Fruit fly (Drosophila melanogaster) whole organism, wandering third instar larva: ENCODE data around the gene TrxT.

ENCODE experiments used
- Abd-B ChIP-seq: fragments of >200 bp; optimal IDR thresholded peaks from 2 replicates; lab custom pipeline; 2017; ENCODE audit warnings: missing biosample characterization, missing genetic modification characterization
- CG32264 ChIP-seq: fragments of 200-800 bp; sonication (Bioruptor generic); optimal IDR thresholded peaks from 2 replicates; lab custom pipeline; 2016; ENCODE audit warnings: missing biosample characterization, missing genetic modification characterization
- CG9705 ChIP-seq: fragments of 200-800 bp; sonication (Bioruptor generic); optimal IDR thresholded peaks from 2 replicates; lab custom pipeline; 2018; ENCODE audit warnings: missing biosample characterization, mild to moderate bottlenecking, missing genetic modification characterization
- CrebA ChIP-seq: fragments of 200-800 bp; sonication (Bioruptor generic); optimal IDR thresholded peaks from 2 replicates; lab custom pipeline; 2016; ENCODE audit warnings: missing biosample characterization, mild to moderate bottlenecking, missing genetic modification characterization, borderline replicate concordance
- Dfd ChIP-seq: fragments of >200 bp; optimal IDR thresholded peaks from 2 replicates; lab custom pipeline; 2017; ENCODE audit warnings: missing biosample characterization, missing genetic modification characterization
- Dif ChIP-seq: fragments of 200-275, 200-300 bp; sonication (Bioruptor generic); optimal IDR thresholded peaks from 2 replicates; lab custom pipeline; 2018; ENCODE audit warnings: missing biosample characterization, missing genetic modification characterization; ENCODE audit not compliant: partially characterized antibody
- GATAd ChIP-seq: sonication (Bioruptor generic); optimal IDR thresholded peaks from 2 replicates; lab custom pipeline; 2016; ENCODE audit warnings: missing biosample characterization, missing genetic modification characterization
- HLH106 ChIP-seq: fragments of 200-800 bp; optimal IDR thresholded peaks from 3 replicates; lab custom pipeline; 2019; ENCODE audit warnings: missing biosample characterization, mild to moderate bottlenecking, missing genetic modification characterization, moderate library complexity
- Hnf4 ChIP-seq: fragments of 200-800 bp; sonication (Bioruptor generic); optimal IDR thresholded peaks from 2 replicates; lab custom pipeline; 2016; ENCODE audit warnings: missing biosample characterization, mild to moderate bottlenecking, missing genetic modification characterization
- Hr78 ChIP-seq: fragments of >200 bp; optimal IDR thresholded peaks from 2 replicates; lab custom pipeline; 2017; ENCODE audit warnings: missing biosample characterization, missing genetic modification characterization
- Hr83 ChIP-seq: fragments of 200-300 bp; sonication (Bioruptor generic); optimal IDR thresholded peaks from 2 replicates; lab custom pipeline; 2016; ENCODE audit warnings: missing biosample characterization, mild to moderate bottlenecking, missing genetic modification characterization, moderate library complexity; ENCODE audit not compliant: poor library complexity, severe bottlenecking
- Jra ChIP-seq: sonication (Bioruptor generic); optimal IDR thresholded peaks from 2 replicates; lab custom pipeline; 2016; ENCODE audit warnings: missing biosample characterization, missing genetic modification characterization
- Mio ChIP-seq: sonication (Bioruptor generic); optimal IDR thresholded peaks from 2 replicates; lab custom pipeline; 2016; ENCODE audit warnings: missing biosample characterization, missing genetic modification characterization
- Myc ChIP-seq: fragments of >200 bp; optimal IDR thresholded peaks from 2 replicates; lab custom pipeline; 2017
- N ChIP-seq: fragments of >200 bp; optimal IDR thresholded peaks from 2 replicates; lab custom pipeline; 2018; ENCODE audit warnings: missing biosample characterization, missing external identifiers, missing genetic modification characterization
- OdsH ChIP-seq: fragments of 200-800 bp; sonication (Bioruptor generic); optimal IDR thresholded peaks from 2 replicates; lab custom pipeline; 2016; ENCODE audit warnings: missing biosample characterization, mild to moderate bottlenecking, missing genetic modification characterization
- Rel ChIP-seq, 2 experiments: fragments of 200-800 bp; sonication (Bioruptor generic) in 1 of 2; optimal IDR thresholded peaks; 2 replicates in 1 of 2; 3 replicates in 1 of 2; lab custom pipeline; 2016 to 2019; ENCODE audit warnings: mild to moderate bottlenecking in 2 of 2, missing biosample characterization in 2 of 2, missing genetic modification characterization in 2 of 2, moderate library complexity in 1 of 2
- Sp1 ChIP-seq: fragments of 200-800 bp; sonication (Bioruptor generic); optimal IDR thresholded peaks from 3 replicates; lab custom pipeline; 2019; ENCODE audit warnings: missing biosample characterization, mild to moderate bottlenecking, missing genetic modification characterization, moderate library complexity
- Vsx2 ChIP-seq: fragments of 200-300, 225-300 bp; sonication (Bioruptor generic); optimal IDR thresholded peaks from 2 replicates; lab custom pipeline; 2018; ENCODE audit warnings: missing biosample characterization, missing genetic modification characterization; ENCODE audit not compliant: partially characterized antibody
- br ChIP-seq: fragments of 200-800 bp; sonication (Bioruptor generic); optimal IDR thresholded peaks from 2 replicates; lab custom pipeline; 2016; ENCODE audit warnings: missing biosample characterization, missing genetic modification characterization
- brk ChIP-seq: fragments of 200-800 bp; sonication (Bioruptor generic); optimal IDR thresholded peaks from 2 replicates; lab custom pipeline; 2016; ENCODE audit warnings: missing biosample characterization, mild to moderate bottlenecking, missing genetic modification characterization
- dl ChIP-seq, 2 experiments: fragments of 175-275, 200-275 bp in 1 of 2; fragments of 200-275 bp in 1 of 2; sonication (Bioruptor generic); optimal IDR thresholded peaks; lab custom pipeline; 2018; ENCODE audit warnings: mild to moderate bottlenecking in 2 of 2, missing biosample characterization in 2 of 2, missing genetic modification characterization in 2 of 2, moderate library complexity in 2 of 2; ENCODE audit not compliant: partially characterized antibody in 2 of 2, insufficient read depth in 1 of 2
- dmrt93B ChIP-seq: fragments of 200-800 bp; sonication (Bioruptor generic); optimal IDR thresholded peaks from 2 replicates; lab custom pipeline; 2018; ENCODE audit warnings: missing biosample characterization, mild to moderate bottlenecking, missing genetic modification characterization
- dsf ChIP-seq: sonication (Bioruptor generic); optimal IDR thresholded peaks from 2 replicates; lab custom pipeline; 2016; ENCODE audit warnings: missing biosample characterization, missing genetic modification characterization, borderline replicate concordance
- ey ChIP-seq: fragments of 200-800 bp; sonication (Bioruptor generic); optimal IDR thresholded peaks from 2 replicates; lab custom pipeline; 2016; ENCODE audit warnings: missing biosample characterization, missing genetic modification characterization
- foxo ChIP-seq, 2 experiments: fragments of 200-800 bp; sonication (Bioruptor generic); optimal IDR thresholded peaks; 2 replicates in 1 of 2; 3 replicates in 1 of 2; lab custom pipeline; 2016 to 2017; ENCODE audit warnings: missing biosample characterization in 2 of 2, missing genetic modification characterization in 2 of 2
- fru ChIP-seq: fragments of 200-800 bp; sonication (Bioruptor generic); optimal IDR thresholded peaks from 3 replicates; lab custom pipeline; 2016; ENCODE audit warnings: missing biosample characterization, mild to moderate bottlenecking, missing genetic modification characterization
- h ChIP-seq: fragments of 200-800 bp; sonication (Bioruptor generic); optimal IDR thresholded peaks from 3 replicates; lab custom pipeline; 2016; ENCODE audit warnings: missing biosample characterization, mild to moderate bottlenecking, missing genetic modification characterization
- jim ChIP-seq: fragments of 175-275, 200-325 bp; sonication (Bioruptor generic); optimal IDR thresholded peaks from 2 replicates; lab custom pipeline; 2016; ENCODE audit warnings: missing biosample characterization, mild to moderate bottlenecking, missing genetic modification characterization
- lola ChIP-seq: fragments of >200 bp; optimal IDR thresholded peaks from 2 replicates; lab custom pipeline; 2017; ENCODE audit warnings: missing biosample characterization, missing genetic modification characterization
- pan ChIP-seq: fragments of >200 bp; optimal IDR thresholded peaks from 2 replicates; lab custom pipeline; 2017
- psq ChIP-seq: fragments of 200-800 bp; sonication (Bioruptor generic); optimal IDR thresholded peaks from 3 replicates; lab custom pipeline; 2017; ENCODE audit warnings: missing biosample characterization, mild to moderate bottlenecking, missing genetic modification characterization, moderate library complexity
- rgr ChIP-seq: fragments of 200-800 bp; sonication (Bioruptor generic); optimal IDR thresholded peaks from 3 replicates; lab custom pipeline; 2016; ENCODE audit warnings: missing biosample characterization, mild to moderate bottlenecking, missing genetic modification characterization
- sage ChIP-seq: fragments of 200-800 bp; sonication (Bioruptor generic); optimal IDR thresholded peaks from 2 replicates; lab custom pipeline; 2016; ENCODE audit warnings: missing biosample characterization, mild to moderate bottlenecking, missing genetic modification characterization
- sv ChIP-seq: fragments of 200-800 bp; sonication (Bioruptor generic); optimal IDR thresholded peaks from 3 replicates; lab custom pipeline; 2016; ENCODE audit warnings: missing biosample characterization, missing genetic modification characterization
- tai ChIP-seq: sonication (Bioruptor generic); optimal IDR thresholded peaks from 2 replicates; lab custom pipeline; 2016; ENCODE audit warnings: missing biosample characterization, missing genetic modification characterization
- usp ChIP-seq: fragments of >200 bp; optimal IDR thresholded peaks from 2 replicates; lab custom pipeline; 2017; ENCODE audit warnings: missing biosample characterization, missing genetic modification characterization
- woc ChIP-seq: sonication (Bioruptor generic); optimal IDR thresholded peaks from 2 replicates; lab custom pipeline; 2016; ENCODE audit warnings: missing biosample characterization, mild to moderate bottlenecking, missing genetic modification characterization

TrxT gene

dm6 chrX:5312958-5313357 is 1.3 kb upstream of the TrxT start, which contains the start of gene CG4198:
Gene CG4198 (plus strand): TSS chrX:5313258.
- TF ChIP-seq sage (GFP tag; lab: Kevin White, UChicago): no peak
- TF ChIP-seq fru: no peak
- TF ChIP-seq Sp1 (GFP tag; lab: Kevin White, UChicago): no peak
- TF ChIP-seq Abd-B: no peak
- no peak for TF ChIP-seq woc (GFP tag; lab: Kevin White, UChicago)
- TF ChIP-seq CG32264 (GFP tag; lab: Kevin White, UChicago): no peak
- TF ChIP-seq Hr83: no peak
- TF ChIP-seq tai: no peak
- no peak for TF ChIP-seq Mio (GFP tag; lab: Kevin White, UChicago)
- TF ChIP-seq psq: no peak
- TF ChIP-seq, all 38 proteins: peak for 0

dm6 chrX:5308963-5309362 is 2.7 kb downstream of the TrxT start, which contains the start of the genes Cdk7 and snf:
Gene Cdk7 (minus strand): TSS chrX:5308983.
Gene snf (plus strand): TSS chrX:5309242.
- TF ChIP-seq Abd-B (no peak), psq (peak; percentile 32), Myc (lab: Kevin White, UChicago) (peak; percentile 56), h (GFP tag; lab: Kevin White, UChicago) (no peak), brk (GFP tag; lab: Kevin White, UChicago) (no peak), fru (peak; percentile 49), Vsx2 (GFP tag; lab: Kevin White, UChicago) (peak; percentile 30), dsf (GFP tag; lab: Kevin White, UChicago) (no peak), tai (no peak), N (GFP tag; lab: Kevin White, UChicago) (no peak), jim (GFP tag; lab: Kevin White, UChicago) (no peak), CG9705 (no peak), Hnf4 (GFP tag; lab: Kevin White, UChicago) (no peak), CrebA (GFP tag; lab: Kevin White, UChicago) (no peak), sage (GFP tag; lab: Kevin White, UChicago) (no peak), pan (lab: Kevin White, UChicago) (no peak), foxo (GFP tag; optimal IDR thresholded peaks at IDR 0.05; lab: Kevin White, UChicago) (peak in 1 of 2 experiments; percentile 63), Sp1 (GFP tag; lab: Kevin White, UChicago) (peak; percentile 24), Dif (no peak), Rel (GFP tag; optimal IDR thresholded peaks at IDR 0.05; lab: Kevin White, UChicago) (no peak), Rel (tag; optimal IDR thresholded peaks at IDR 0.05; lab: Kevin White, UChicago) (no peak), br (GFP tag; lab: Kevin White, UChicago) (no peak), woc (GFP tag; lab: Kevin White, UChicago) (no peak), usp (GFP tag; lab: Kevin White, UChicago) (no peak), HLH106 (peak; percentile 43), Dfd (no peak), OdsH (GFP tag; lab: Kevin White, UChicago) (peak; percentile 28), Hr78 (GFP tag; lab: Kevin White, UChicago) (no peak), ey (GFP tag; lab: Kevin White, UChicago) (peak; percentile 33), rgr (GFP tag; lab: Kevin White, UChicago) (peak; percentile 47), sv (GFP tag; lab: Kevin White, UChicago) (peak; percentile 8), Hr83 (peak; percentile 20), dl (GFP tag; optimal IDR thresholded peaks at IDR 0.05; lab: Kevin White, UChicago; ENCODE audit: insufficient read depth in 1 of 2, partially characterized antibody in 2 of 2) (no peak), CG32264 (GFP tag; lab: Kevin White, UChicago) (no peak), lola (GFP tag; lab: Kevin White, UChicago) (no peak), dmrt93B (GFP tag; lab: Kevin White, UChicago) (no peak), GATAd (GFP tag; lab: Kevin White, UChicago) (no peak), Jra (GFP tag; lab: Kevin White, UChicago) (no peak), Mio (GFP tag; lab: Kevin White, UChicago) (no peak)
- TF ChIP-seq, all 38 proteins: peak for 12
